Worm (Caenorhabditis elegans): ENCODE results near the gene pdi-1.

The pdi-1 gene

DNA sequence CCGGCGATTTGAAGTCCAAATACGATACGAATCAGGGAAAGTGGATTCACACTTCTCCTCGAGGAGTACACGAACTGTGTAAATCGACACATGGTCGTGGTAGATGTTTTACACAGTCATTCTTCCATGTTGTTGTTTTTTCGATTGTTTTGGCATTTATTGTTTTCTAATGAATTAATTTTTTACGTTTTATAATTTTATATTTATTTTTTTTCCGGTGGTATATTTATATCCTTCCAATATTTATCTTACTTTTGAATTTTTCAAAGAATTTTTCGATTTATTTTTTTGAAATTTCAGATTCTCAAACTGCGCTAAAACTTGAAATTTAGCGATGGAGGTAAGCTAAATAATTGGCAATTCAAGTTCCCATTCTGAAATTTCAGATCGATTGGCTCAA is 11.9 kb upstream of the pdi-1 start, which contains the start of gene nrde-1:
nrde-1 (plus strand) TSS at position 301 of the 400 bp plus-strand sequence.
- TF ChIP-seq nhr-6 (tag; optimal IDR thresholded peaks at IDR 0.05) (no peak), ceh-82 (tag; optimal IDR thresholded peaks at IDR 0.05) (no peak)

DNA sequence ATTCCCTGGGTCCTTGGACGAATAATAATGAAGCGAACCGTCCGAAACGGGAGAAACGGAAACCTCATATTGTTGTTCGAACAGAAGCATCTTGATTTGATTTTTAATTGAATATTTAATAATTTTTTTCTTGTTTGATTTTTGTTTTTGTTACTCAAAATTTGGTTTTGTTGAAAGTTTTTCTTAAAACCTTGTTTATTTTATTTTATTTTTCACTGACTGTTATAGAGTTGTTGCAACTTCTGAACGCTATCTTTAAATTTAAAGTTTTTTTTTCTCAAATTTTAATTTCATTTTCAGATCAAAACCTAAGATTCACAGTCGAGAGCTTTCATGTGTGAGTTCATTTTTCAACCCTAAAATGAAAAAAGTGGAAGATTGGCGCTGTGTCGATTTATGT is 7.8 kb upstream of the pdi-1 start, which contains the start of gene alkb-8:
alkb-8 (plus strand) TSS at position 301 of the 400 bp plus-strand sequence.
- TF ChIP-seq nhr-25 (tag; optimal IDR thresholded peaks at IDR 0.05) = no peak
- no peak for TF ChIP-seq nhr-11 (tag; optimal IDR thresholded peaks at IDR 0.05)
- no peak for TF ChIP-seq elt-1 (tag; optimal IDR thresholded peaks at IDR 0.05)
- TF ChIP-seq snpc-4 (tag; optimal IDR thresholded peaks at IDR 0.05) = no peak
- TF ChIP-seq gmeb-1 (tag; optimal IDR thresholded peaks at IDR 0.05) = no peak
- TF ChIP-seq Y55F3AM.14 (GFP tag; optimal IDR thresholded peaks at IDR 0.05) = no peak
- no peak for TF ChIP-seq sma-9 (GFP tag; optimal IDR thresholded peaks at IDR 0.05)
- TF ChIP-seq sma-9 (tag; optimal IDR thresholded peaks at IDR 0.05) = no peak
- no peak for TF ChIP-seq unc-55 (GFP tag; optimal IDR thresholded peaks at IDR 0.05)
- no peak for TF ChIP-seq zag-1 (tag; optimal IDR thresholded peaks at IDR 0.05)
- no peak for TF ChIP-seq alr-1 (tag; optimal IDR thresholded peaks at IDR 0.05)
- TF ChIP-seq ztf-4 (tag; optimal IDR thresholded peaks at IDR 0.05) = no peak
- no peak for TF ChIP-seq unc-39 (tag; optimal IDR thresholded peaks at IDR 0.05)
- TF ChIP-seq nhr-12 (tag; optimal IDR thresholded peaks at IDR 0.05) = no peak
- no peak for TF ChIP-seq nhr-237 (tag; optimal IDR thresholded peaks at IDR 0.05)
- TF ChIP-seq mdl-1 (tag; optimal IDR thresholded peaks at IDR 0.05) = no peak
- no peak for TF ChIP-seq ama-1 (optimal IDR thresholded peaks at IDR 0.05)
- TF ChIP-seq lin-39 (tag; optimal IDR thresholded peaks at IDR 0.05) = no peak
- no peak for TF ChIP-seq mab-5 (tag; optimal IDR thresholded peaks at IDR 0.05)

DNA sequence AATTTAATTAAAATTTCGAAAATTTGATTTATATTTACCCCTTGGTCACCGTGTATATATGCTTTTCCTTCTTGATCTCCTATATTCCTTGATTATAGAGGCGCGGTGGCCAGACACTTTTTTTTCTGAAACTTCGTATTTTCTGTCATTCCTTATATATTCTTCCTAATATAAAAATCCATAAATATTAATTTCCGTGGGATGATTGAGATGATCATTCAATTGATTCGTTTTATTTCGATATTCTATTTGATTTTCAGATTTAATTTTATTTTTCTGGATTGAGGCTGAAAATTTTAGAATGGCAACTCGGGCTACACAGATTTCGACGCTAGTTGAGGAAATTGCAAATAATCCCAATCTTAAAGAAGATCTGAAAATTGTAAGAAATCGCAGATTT is 5.3 kb upstream of the pdi-1 start, which contains the start of gene dph-1:
dph-1 (plus strand) TSS at position 301 of the 400 bp plus-strand sequence.
- TF ChIP-seq sma-9 (GFP tag; optimal IDR thresholded peaks at IDR 0.05) (no peak), sma-9 (tag; optimal IDR thresholded peaks at IDR 0.05) (no peak), lin-39 (tag; optimal IDR thresholded peaks at IDR 0.05) (no peak), lin-13 (GFP tag; optimal IDR thresholded peaks at IDR 0.05) (no peak), crh-2 (tag; optimal IDR thresholded peaks at IDR 0.05) (no peak), unc-62 (GFP tag; optimal IDR thresholded peaks at IDR 0.05) (no peak), sem-4 (tag; optimal IDR thresholded peaks at IDR 0.05) (no peak), elt-3 (tag; optimal IDR thresholded peaks at IDR 0.05) (no peak), lin-11 (tag; optimal IDR thresholded peaks at IDR 0.05) (no peak), nhr-25 (tag; optimal IDR thresholded peaks at IDR 0.05) (no peak), unc-39 (tag; optimal IDR thresholded peaks at IDR 0.05) (no peak), mdl-1 (tag; optimal IDR thresholded peaks at IDR 0.05) (no peak), snpc-4 (tag; optimal IDR thresholded peaks at IDR 0.05) (no peak), sma-3 (GFP tag; optimal IDR thresholded peaks at IDR 0.05) (no peak), ceh-16 (tag; optimal IDR thresholded peaks at IDR 0.05) (no peak), fos-1 (tag; optimal IDR thresholded peaks at IDR 0.05) (no peak), elt-1 (tag; optimal IDR thresholded peaks at IDR 0.05) (no peak), dmd-4 (tag; optimal IDR thresholded peaks at IDR 0.05) (no peak), gmeb-1 (tag; optimal IDR thresholded peaks at IDR 0.05) (no peak), aly-2 (tag; optimal IDR thresholded peaks at IDR 0.05) (no peak)

DNA sequence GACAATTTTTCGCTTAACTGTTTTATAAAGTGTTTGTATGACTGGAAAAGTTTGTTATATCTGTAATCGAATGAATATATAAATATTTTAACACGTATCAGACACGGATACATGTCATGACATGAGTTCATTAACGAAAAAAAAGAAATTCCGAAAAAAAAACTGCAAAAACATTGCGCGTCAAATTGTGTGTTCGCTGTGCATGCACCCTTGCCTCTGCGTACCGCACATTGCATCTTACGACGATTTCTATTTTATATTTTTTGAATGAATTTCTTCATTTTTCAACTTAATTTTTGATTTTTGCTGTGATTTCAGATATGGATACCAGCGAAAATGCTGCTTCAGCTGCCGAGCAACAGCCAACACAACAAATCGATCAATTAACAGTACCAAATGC is 3.7 kb upstream of the pdi-1 start, which contains the start of gene wdr-5.1:
wdr-5.1 (plus strand) TSS at position 319 of the 400 bp plus-strand sequence.
- TF ChIP-seq unc-55 (GFP tag; optimal IDR thresholded peaks at IDR 0.05) (peak; percentile 44), gmeb-1 (tag; optimal IDR thresholded peaks at IDR 0.05) (peak; percentile 26), nhr-25 (tag; optimal IDR thresholded peaks at IDR 0.05) (peak; percentile 25), lin-13 (GFP tag; optimal IDR thresholded peaks at IDR 0.05) (peak; percentile 55), unc-62 (GFP tag; optimal IDR thresholded peaks at IDR 0.05) (no peak), nhr-10 (tag; optimal IDR thresholded peaks at IDR 0.05) (no peak), sma-3 (GFP tag; optimal IDR thresholded peaks at IDR 0.05) (peak; percentile 21), C34F6.9 (tag; optimal IDR thresholded peaks at IDR 0.05) (peak; percentile 13), blmp-1 (tag; optimal IDR thresholded peaks at IDR 0.05; ENCODE audit: insufficient read depth) (peak; percentile 15), nhr-129 (tag; optimal IDR thresholded peaks at IDR 0.05) (peak; percentile 22), lsy-2 (tag; optimal IDR thresholded peaks at IDR 0.05) (peak in 1 of 2 experiments; percentile 49)
